Fruit fly (Drosophila melanogaster) whole organism, adult: ENCODE results near the gene hop.

ENCODE experiments used
- CG14711 ChIP-seq: fragments of 200-800 bp; sonication (Bioruptor generic); optimal IDR thresholded peaks from 2 replicates; lab custom pipeline; 2018; ENCODE audit warnings: missing biosample characterization, mild to moderate bottlenecking, missing genetic modification characterization, moderate library complexity
- CG1620 ChIP-seq: fragments of 200-800 bp; sonication (Bioruptor generic); optimal IDR thresholded peaks from 2 replicates; lab custom pipeline; 2016; ENCODE audit warnings: missing biosample characterization, missing genetic modification characterization
- CG33017 ChIP-seq: fragments of 200-800 bp; sonication (Bioruptor generic); optimal IDR thresholded peaks from 2 replicates; lab custom pipeline; 2018; ENCODE audit warnings: missing biosample characterization, mild to moderate bottlenecking, missing genetic modification characterization, moderate library complexity
- cnc ChIP-seq, 2 experiments: fragments of >200 bp; optimal IDR thresholded peaks; 2 replicates each; lab custom pipeline; 2017
- kay ChIP-seq: fragments of 200-800 bp; sonication (Bioruptor generic); peaks from one replicate; lab custom pipeline; 2016; ENCODE audit warnings: missing biosample characterization, missing genetic modification characterization, borderline replicate concordance
- ovo ChIP-seq: fragments of 200-800 bp; sonication (Bioruptor generic); optimal IDR thresholded peaks from 2 replicates; lab custom pipeline; 2016; ENCODE audit warnings: missing biosample characterization, missing genetic modification characterization
- tj ChIP-seq: fragments of 200-800 bp; sonication (Bioruptor generic); optimal IDR thresholded peaks from 3 replicates; lab custom pipeline; 2017; ENCODE audit warnings: missing biosample characterization, mild to moderate bottlenecking, missing genetic modification characterization, moderate library complexity
- toe ChIP-seq: fragments of 200-800 bp; sonication (Bioruptor generic); optimal IDR thresholded peaks from 2 replicates; lab custom pipeline; 2016; ENCODE audit warnings: missing biosample characterization, missing genetic modification characterization

dm6 chrX:11382588-11382987 lies 14.7 kb upstream of the hop start:
- no peak for TF ChIP-seq CG1620 (GFP tag; lab: Kevin White, UChicago)
- TF ChIP-seq cnc (optimal IDR thresholded peaks at IDR 0.05; lab: Kevin White, UChicago): no peak
- no peak for TF ChIP-seq CG33017 (tag; lab: Kevin White, UChicago)
- TF ChIP-seq CG14711 (tag; lab: Kevin White, UChicago): no peak
- TF ChIP-seq kay: no peak
- no peak for TF ChIP-seq tj (GFP tag; lab: Kevin White, UChicago)
- no peak for TF ChIP-seq ovo (GFP tag; lab: Kevin White, UChicago)
- no peak for TF ChIP-seq toe (GFP tag; lab: Kevin White, UChicago)
